Fruit fly (Drosophila melanogaster): ENCODE data around the gene CG43083.

Gene CG43083

DNA sequence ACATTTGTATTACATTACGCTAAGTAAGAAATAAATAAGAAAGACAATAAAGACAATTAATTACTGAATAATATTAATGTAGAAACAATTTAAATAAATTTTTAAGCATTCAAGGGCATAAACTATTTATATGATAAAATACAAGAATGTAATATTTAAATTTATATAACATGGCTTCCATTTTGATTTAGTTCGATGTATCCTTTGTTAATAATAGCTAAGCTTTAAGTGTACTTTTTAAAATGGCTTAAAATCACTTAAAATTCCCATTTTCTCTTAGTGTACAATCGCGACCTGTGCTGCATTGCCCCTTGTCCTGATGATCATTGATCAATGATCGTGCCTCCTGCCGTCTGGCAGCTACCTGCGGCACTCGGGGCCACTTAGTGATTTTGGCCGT is 22.1 kb downstream of the CG43083 start (continued):
- TF ChIP-seq CG6175 (GFP tag; IDR thresholded peaks at IDR 0.05) (no peak), CG11723 (GFP tag; optimal IDR thresholded peaks at IDR 0.05) (no peak), YL-1 (GFP tag; optimal IDR thresholded peaks at IDR 0.05) (no peak), Mrtf (GFP tag; IDR thresholded peaks at IDR 0.05) (no peak), tgo (GFP tag; IDR thresholded peaks at IDR 0.05) (no peak), CG12219 (GFP tag; optimal IDR thresholded peaks at IDR 0.05) (no peak), Six4 (GFP tag; optimal IDR thresholded peaks at IDR 0.05) (no peak), CG18262 (tag; optimal IDR thresholded peaks at IDR 0.05) (peak; percentile 81), Mes4 (GFP tag; optimal IDR thresholded peaks at IDR 0.05) (no peak), mirr (GFP tag; optimal IDR thresholded peaks at IDR 0.05) (no peak), CG31388 (GFP tag; optimal IDR thresholded peaks at IDR 0.05) (no peak), CG6254 (GFP tag; optimal IDR thresholded peaks at IDR 0.05) (no peak), D19A (tag; optimal IDR thresholded peaks at IDR 0.05) (peak; percentile 34), CG17186 (GFP tag; optimal IDR thresholded peaks at IDR 0.05) (no peak), croc (GFP tag; conservative IDR thresholded peaks at IDR 0.05) (no peak), CG12769 (tag; optimal IDR thresholded peaks at IDR 0.05) (no peak), phol (tag; optimal IDR thresholded peaks at IDR 0.05) (peak; percentile 48), dimm (GFP tag; IDR thresholded peaks at IDR 0.05) (no peak), CG8388 (GFP tag; optimal IDR thresholded peaks at IDR 0.05) (peak; percentile 19), CG17829 (tag; optimal IDR thresholded peaks at IDR 0.05) (peak; percentile 70), Optix (GFP tag; IDR thresholded peaks at IDR 0.05) (no peak), Scr (GFP tag; IDR thresholded peaks at IDR 0.05; ENCODE audit: partially characterized antibody) (no peak), CG7987 (GFP tag; optimal IDR thresholded peaks at IDR 0.05) (no peak), ci (GFP tag; IDR thresholded peaks at IDR 0.05) (no peak), sob (GFP tag; IDR thresholded peaks at IDR 0.05) (no peak), chinmo (GFP tag; IDR thresholded peaks at IDR 0.05; ENCODE audit: partially characterized antibody) (no peak), MTF-1 (GFP tag; optimal IDR thresholded peaks at IDR 0.05; ENCODE audit: borderline replicate concordance) (no peak), bsh (GFP tag; optimal IDR thresholded peaks at IDR 0.05) (peak in 1 of 2 experiments; percentile 18), sna (GFP tag; IDR thresholded peaks at IDR 0.05; ENCODE audit: partially characterized antibody) (no peak), CG8089 (GFP tag; optimal IDR thresholded peaks at IDR 0.05) (no peak), tap (tag; optimal IDR thresholded peaks at IDR 0.05) (no peak), slou (GFP tag; optimal IDR thresholded peaks at IDR 0.05) (no peak), ind (GFP tag; optimal IDR thresholded peaks at IDR 0.05) (no peak), CG43689 (GFP tag; IDR thresholded peaks at IDR 0.05) (no peak), fu2 (GFP tag; optimal IDR thresholded peaks at IDR 0.05) (no peak), CG10979 (tag; optimal IDR thresholded peaks at IDR 0.05) (peak; percentile 76), Nf-YC (tag; optimal IDR thresholded peaks at IDR 0.05) (no peak), CG17361 (GFP tag; IDR thresholded peaks at IDR 0.05) (peak; percentile 72), HLH4C (GFP tag; IDR thresholded peaks at IDR 0.05; ENCODE audit: partially characterized antibody) (no peak), exex (tag; optimal IDR thresholded peaks at IDR 0.05) (no peak), CG7786 (GFP tag; optimal IDR thresholded peaks at IDR 0.05) (no peak), CG14441 (GFP tag; IDR thresholded peaks at IDR 0.05) (no peak), CG7372 (GFP tag; IDR thresholded peaks at IDR 0.05) (no peak), CG4328 (GFP tag; optimal IDR thresholded peaks at IDR 0.05) (no peak), CG9797 (GFP tag; optimal IDR thresholded peaks at IDR 0.05) (no peak), CG10274 (GFP tag; optimal IDR thresholded peaks at IDR 0.05) (no peak), CG10462 (GFP tag; optimal IDR thresholded peaks at IDR 0.05) (no peak), CG9727 (GFP tag; optimal IDR thresholded peaks at IDR 0.05) (peak; percentile 81), ara (GFP tag; IDR thresholded peaks at IDR 0.05) (0 out of 2 replicates have a peak, but pooled peaks have one; percentile 24), zen (tag; optimal IDR thresholded peaks at IDR 0.05) (peak; percentile 73), CG10147 (GFP tag; optimal IDR thresholded peaks at IDR 0.05) (no peak)
